Worm (Caenorhabditis elegans) whole organism, L4/young adult: Measurements from ENCODE around the gene pafo-1.

Source experiments
- dao-5 ChIP-seq: sonication (generic microtip); optimal IDR thresholded peaks from 2 replicates; lab custom pipeline; 2016; ENCODE audit warnings: missing genotype, missing genetic modification characterization, moderate library complexity, missing compliant biosample characterization
- him-1 ChIP-seq: sonication (generic microtip); optimal IDR thresholded peaks from 2 replicates; lab custom pipeline; 2016; ENCODE audit warnings: missing genotype, missing genetic modification reagents, missing genetic modification characterization, missing compliant biosample characterization

- TF ChIP-seq him-1: no peak
- TF ChIP-seq dao-5 (tag; lab: Kevin White, UChicago): no peak
Measured at ce11 chrV:11570169-11570651, 48.7 kb downstream of the pafo-1 start, which contains the start of the genes nhr-101 and pms-2.
